Fruit fly (Drosophila melanogaster): Measurements from ENCODE around the gene rhea.

The rhea gene

DNA sequence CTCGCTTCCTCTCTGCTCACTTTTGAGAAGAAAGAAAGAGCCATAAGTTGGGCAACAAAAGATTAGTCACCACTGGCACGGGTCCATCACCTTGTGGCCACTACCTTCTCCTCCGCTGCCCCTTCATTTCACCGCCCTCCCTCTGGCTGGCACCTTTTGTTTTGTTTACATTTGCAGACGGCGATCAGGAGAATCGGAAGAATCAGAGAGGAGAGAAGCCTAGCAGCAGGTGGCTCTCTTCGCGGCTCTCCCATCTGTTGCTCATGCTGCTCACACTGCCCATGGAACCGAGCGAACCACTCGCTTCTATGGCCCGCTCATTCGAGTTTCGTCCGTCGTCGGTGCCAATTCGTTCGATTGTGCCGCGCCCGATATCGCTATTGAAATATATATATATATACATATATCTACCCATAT lies 1.6 kb downstream of the rhea start (continued):
- TF ChIP-seq CG4318 (GFP tag; optimal IDR thresholded peaks at IDR 0.05) (no peak), vri (GFP tag; optimal IDR thresholded peaks at IDR 0.05) (peak; percentile 65), CG6854 (GFP tag; optimal IDR thresholded peaks at IDR 0.05) (peak; percentile 79), Hr39 (GFP tag; optimal IDR thresholded peaks at IDR 0.05) (no peak), CG8632 (GFP tag; optimal IDR thresholded peaks at IDR 0.05) (no peak), CG15336 (GFP tag; IDR thresholded peaks at IDR 0.05) (peak; percentile 64; the same call in 1 of the 2 replicates), CG34406 (GFP tag; optimal IDR thresholded peaks at IDR 0.05) (peak; percentile 10)

dm6 chr3L:8547104-8547523 lies 2.3 kb downstream of the rhea start:
- peak; percentile 53 for TF ChIP-seq CG3919 (GFP tag; optimal IDR thresholded peaks at IDR 0.05)
- no peak for TF ChIP-seq Smox (GFP tag; optimal IDR thresholded peaks at IDR 0.05)
- peak in 1 of 2 experiments; percentile 12 for TF ChIP-seq ss (GFP tag; optimal IDR thresholded peaks at IDR 0.05)
- TF ChIP-seq CG11762 (GFP tag; optimal IDR thresholded peaks at IDR 0.05; ENCODE audit: insufficient read depth) = peak; percentile 36
- TF ChIP-seq CG15336 (GFP tag; IDR thresholded peaks at IDR 0.05) = peak; percentile 80
- TF ChIP-seq dac (GFP tag; optimal IDR thresholded peaks at IDR 0.05) = peak; percentile 46
- TF ChIP-seq CG32006 (GFP tag; optimal IDR thresholded peaks at IDR 0.05) = peak; percentile 82
- TF ChIP-seq CG11294 (GFP tag; IDR thresholded peaks at IDR 0.05) = peak; percentile 71; the same call in 1 of the 2 replicates
- TF ChIP-seq CG11902 (GFP tag; optimal IDR thresholded peaks at IDR 0.05) = no peak
- peak; percentile 15 for TF ChIP-seq Hr39 (GFP tag; optimal IDR thresholded peaks at IDR 0.05)
- TF ChIP-seq CG34406 (GFP tag; optimal IDR thresholded peaks at IDR 0.05) = no peak
- TF ChIP-seq fd85E (GFP tag; optimal IDR thresholded peaks at IDR 0.05) = no peak
- peak; percentile 28 for TF ChIP-seq CG31627 (GFP tag; optimal IDR thresholded peaks at IDR 0.05)
- no peak for TF ChIP-seq CG8319 (GFP tag; optimal IDR thresholded peaks at IDR 0.05)
- peak; percentile 61 for TF ChIP-seq CG4318 (GFP tag; optimal IDR thresholded peaks at IDR 0.05)
- TF ChIP-seq eg (GFP tag; IDR thresholded peaks at IDR 0.05) = peak; percentile 81
- no peak for TF ChIP-seq CG1621 (tag; optimal IDR thresholded peaks at IDR 0.05)
- TF ChIP-seq Sox15 (GFP tag; optimal IDR thresholded peaks at IDR 0.05) = peak; percentile 17
- peak; percentile 24 for TF ChIP-seq CG6808 (GFP tag; optimal IDR thresholded peaks at IDR 0.05)
- TF ChIP-seq lz (GFP tag; optimal IDR thresholded peaks at IDR 0.05) = peak; percentile 12
- no peak for TF ChIP-seq CG7368 (GFP tag; optimal IDR thresholded peaks at IDR 0.05)
- peak; percentile 80 for TF ChIP-seq Hr4 (GFP tag; optimal IDR thresholded peaks at IDR 0.05)
- no peak for TF ChIP-seq svp (GFP tag)
- TF ChIP-seq CG6163 (GFP tag; IDR thresholded peaks at IDR 0.05) = peak; percentile 60; the same call in 2 of the 3 replicates
- TF ChIP-seq CG10669 (GFP tag; optimal IDR thresholded peaks at IDR 0.05) = peak; percentile 45
- TF ChIP-seq esn (GFP tag; optimal IDR thresholded peaks at IDR 0.05) = no peak
- TF ChIP-seq Eip78C (GFP tag) = peak; percentile 72
- TF ChIP-seq Ets96B (tag; optimal IDR thresholded peaks at IDR 0.05) = peak; percentile 24
- TF ChIP-seq CG6854 (GFP tag; optimal IDR thresholded peaks at IDR 0.05) = no peak
- TF ChIP-seq CG9139 (GFP tag; optimal IDR thresholded peaks at IDR 0.05) = no peak
- TF ChIP-seq salr (GFP tag; optimal IDR thresholded peaks at IDR 0.05) = peak in 1 of 2 experiments; percentile 44
- peak; percentile 66 for TF ChIP-seq OdsH (GFP tag; optimal IDR thresholded peaks at IDR 0.05)
- peak; percentile 59 for TF ChIP-seq net (GFP tag; optimal IDR thresholded peaks at IDR 0.05)
- TF ChIP-seq CG8632 (GFP tag; optimal IDR thresholded peaks at IDR 0.05) = no peak
- TF ChIP-seq Ets21C (GFP tag; optimal IDR thresholded peaks at IDR 0.05) = no peak
- no peak for TF ChIP-seq Hr38 (GFP tag; optimal IDR thresholded peaks at IDR 0.05)
- peak; percentile 3 for TF ChIP-seq topi (GFP tag; optimal IDR thresholded peaks at IDR 0.05)
- peak; percentile 42 for TF ChIP-seq acj6 (GFP tag; optimal IDR thresholded peaks at IDR 0.05)
- TF ChIP-seq Eip75B (GFP tag; optimal IDR thresholded peaks at IDR 0.05) = peak; percentile 38
- peak; percentile 19 for TF ChIP-seq dsx (GFP tag; optimal IDR thresholded peaks at IDR 0.05; ENCODE audit: poor library complexity, severe bottlenecking)
- TF ChIP-seq vri (GFP tag; optimal IDR thresholded peaks at IDR 0.05) = peak; percentile 12
- peak; percentile 60 for TF ChIP-seq achi (GFP tag; optimal IDR thresholded peaks at IDR 0.05)
- no peak for TF ChIP-seq Blimp-1 (GFP tag; optimal IDR thresholded peaks at IDR 0.05)
- TF ChIP-seq Lpt (GFP tag; optimal IDR thresholded peaks at IDR 0.05) = peak; percentile 55
- TF ChIP-seq CG8119 (GFP tag; IDR thresholded peaks at IDR 0.05) = peak; percentile 76
- peak; percentile 53 for TF ChIP-seq pdm3 (GFP tag; optimal IDR thresholded peaks at IDR 0.05)
- no peak for TF ChIP-seq Eip93F (GFP tag; optimal IDR thresholded peaks at IDR 0.05)
- TF ChIP-seq fkh (GFP tag; optimal IDR thresholded peaks at IDR 0.05) = peak; percentile 85
- peak; percentile 29 for TF ChIP-seq fd59A (GFP tag; optimal IDR thresholded peaks at IDR 0.05)
